Worm (Caenorhabditis elegans): ENCODE results near the gene nmat-1.

ce11 chrX:11967034-11967433 is 50.8 kb downstream of the nmat-1 start:
- TF ChIP-seq T22C8.4 (GFP tag; IDR thresholded peaks at IDR 0.05) (no peak), cog-1 (tag; optimal IDR thresholded peaks at IDR 0.05) (no peak), flt-1 (GFP tag; IDR thresholded peaks at IDR 0.05) (no peak), tab-1 (GFP tag; IDR thresholded peaks at IDR 0.05) (no peak)
